Worm (Caenorhabditis elegans) whole organism, L4 larva: ENCODE measurements around the gene C33G3.5.

Experiments
- F49E8.2 ChIP-seq: sonication (generic microtip); optimal IDR thresholded peaks from 2 replicates; lab custom pipeline; 2016; ENCODE audit warnings: missing compliant biosample characterization, mild to moderate bottlenecking, missing genetic modification characterization, borderline replicate concordance
- Y48G9A.11 ChIP-seq: fragments of 200-800 bp; sonication (Bioruptor generic); IDR thresholded peaks from 2 replicates; pipeline ENCODE4 v1.3.6; 2022; ENCODE audit warnings: missing genetic modification reagents, missing genetic modification characterization, missing compliant biosample characterization
- Y5F2A.4 ChIP-seq: fragments of 200-800 bp; sonication (Bioruptor generic); optimal IDR thresholded peaks from 2 replicates; lab custom pipeline; 2018; ENCODE audit warnings: mild to moderate bottlenecking, missing genetic modification characterization, missing compliant biosample characterization
- ZK337.2 ChIP-seq: fragments of 200-800 bp; sonication (Bioruptor generic); IDR thresholded peaks from 2 replicates; pipeline ENCODE4 v1.3.6; 2022; ENCODE audit warnings: missing genetic modification reagents, missing genetic modification characterization, missing compliant biosample characterization
- ZK546.5 ChIP-seq, 2 experiments: sonication (generic microtip); optimal IDR thresholded peaks; 2 replicates each; lab custom pipeline; 2017; ENCODE audit warnings: missing biosample characterization in 2 of 2, missing genetic modification characterization in 2 of 2
- aha-1 ChIP-seq: fragments of 150-350 bp; peaks from one replicate; lab custom pipeline; 2014; ENCODE audit warnings: missing biosample characterization, missing genetic modification characterization
- aly-2 ChIP-seq: sonication (generic microtip); optimal IDR thresholded peaks from 2 replicates; lab custom pipeline; 2018; ENCODE audit warnings: missing biosample characterization, missing genetic modification characterization
- ama-1 ChIP-seq: fragments of 150-350 bp; optimal IDR thresholded peaks from 2 replicates; lab custom pipeline; 2014; ENCODE audit warnings: inconsistent platforms, mixed read lengths
- ceh-20 ChIP-seq: fragments of 200-800 bp; sonication (Bioruptor generic); IDR thresholded peaks from 2 replicates; pipeline ENCODE4 v1.3.6; 2022; ENCODE audit warnings: missing genetic modification reagents, missing genetic modification characterization, missing compliant biosample characterization
- ceh-32 ChIP-seq: sonication (generic microtip); optimal IDR thresholded peaks from 2 replicates; lab custom pipeline; 2016; ENCODE audit warnings: mild to moderate bottlenecking, missing genetic modification characterization, missing compliant biosample characterization; ENCODE audit not compliant: poor library complexity
- ctbp-1 ChIP-seq: fragments of 200-800 bp; sonication (Bioruptor generic); IDR thresholded peaks from 2 replicates; pipeline ENCODE4 v1.3.6; 2022; ENCODE audit warnings: missing genetic modification reagents, missing genetic modification characterization, missing compliant biosample characterization
- daf-12 ChIP-seq: fragments of 150-350 bp; optimal IDR thresholded peaks from 2 replicates; lab custom pipeline; 2014; ENCODE audit warnings: missing biosample characterization, missing genetic modification reagents, missing genetic modification characterization
- daf-16 ChIP-seq, 3 experiments: sonication (generic microtip); optimal IDR thresholded peaks; 2 replicates each; lab custom pipeline; 2016 to 2017; ENCODE audit warnings: missing genetic modification characterization in 3 of 3, missing genetic modification reagents in 3 of 3, mild to moderate bottlenecking in 2 of 3, missing compliant biosample characterization in 2 of 3, missing biosample characterization in 1 of 3, moderate library complexity in 1 of 3
- dmd-6 ChIP-seq: fragments of 200-800 bp; sonication (Bioruptor generic); IDR thresholded peaks from 2 replicates; pipeline ENCODE4 v1.3.6; 2022; ENCODE audit warnings: missing genetic modification reagents, missing genetic modification characterization, missing compliant biosample characterization
- dmd-9 ChIP-seq: fragments of 200-800 bp; sonication (Bioruptor generic); IDR thresholded peaks from 2 replicates; pipeline ENCODE4 v1.3.6; 2022; ENCODE audit warnings: missing genetic modification reagents, missing genetic modification characterization, missing compliant biosample characterization
- dpl-1 ChIP-seq: fragments of 150-350 bp; optimal IDR thresholded peaks from 2 replicates; lab custom pipeline; 2014; ENCODE audit warnings: missing biosample characterization, missing genetic modification reagents, missing genetic modification characterization
- dve-1 ChIP-seq: sonication (generic microtip); optimal IDR thresholded peaks from 2 replicates; lab custom pipeline; 2017; ENCODE audit warnings: antibody characterized with exemption, mild to moderate bottlenecking, missing genetic modification characterization, missing compliant biosample characterization; ENCODE audit not compliant: insufficient read depth
- egl-27 ChIP-seq: sonication (generic microtip); optimal IDR thresholded peaks from 3 replicates; lab custom pipeline; 2017; ENCODE audit warnings: missing biosample characterization, missing genetic modification reagents, missing genetic modification characterization
- fkh-10 ChIP-seq: fragments of 150-350 bp; optimal IDR thresholded peaks from 2 replicates; lab custom pipeline; 2014; ENCODE audit warnings: missing biosample characterization, missing genetic modification reagents, missing genetic modification characterization
- hlh-30 ChIP-seq: sonication (generic microtip); optimal IDR thresholded peaks from 2 replicates; lab custom pipeline; 2017; ENCODE audit warnings: antibody characterized with exemption, mild to moderate bottlenecking, missing genetic modification characterization, missing compliant biosample characterization; ENCODE audit not compliant: insufficient read depth
- lin-15B ChIP-seq: fragments of 150-350 bp; sonication (generic microtip); optimal IDR thresholded peaks from 3 replicates; lab custom pipeline; 2014; ENCODE audit warnings: missing biosample characterization, missing genetic modification characterization
- lsy-2 ChIP-seq, 2 experiments: fragments of 150-350 bp in 1 of 2; sonication (generic microtip) in 1 of 2; optimal IDR thresholded peaks; 2 replicates each; lab custom pipeline; 2014 to 2017; ENCODE audit warnings: missing biosample characterization in 2 of 2, missing genetic modification characterization in 2 of 2
- madf-9 ChIP-seq: fragments of 200-800 bp; sonication (Bioruptor generic); conservative IDR thresholded peaks from 2 replicates; pipeline ENCODE4 v1.3.6; 2022; ENCODE audit warnings: missing genetic modification reagents, missing genetic modification characterization, missing compliant biosample characterization
- mdt-29 ChIP-seq: fragments of 200-800 bp; sonication (Bioruptor generic); IDR thresholded peaks from 2 replicates; pipeline ENCODE4 v1.3.6; 2022; ENCODE audit warnings: missing genetic modification reagents, missing genetic modification characterization, missing compliant biosample characterization
- mep-1 ChIP-seq: fragments of 150-350 bp; sonication (generic microtip); optimal IDR thresholded peaks from 3 replicates; lab custom pipeline; 2014; ENCODE audit warnings: missing biosample characterization, missing genetic modification characterization
- mes-2 ChIP-seq: sonication (generic microtip); optimal IDR thresholded peaks from 2 replicates; lab custom pipeline; 2016; ENCODE audit warnings: missing genotype, mild to moderate bottlenecking, missing genetic modification characterization, missing compliant biosample characterization; ENCODE audit not compliant: poor library complexity, severe bottlenecking
- nhr-10 ChIP-seq: fragments of 150-350 bp; optimal IDR thresholded peaks from 2 replicates; lab custom pipeline; 2014; ENCODE audit warnings: missing biosample characterization, missing genetic modification characterization
- nhr-102 ChIP-seq: sonication (generic microtip); optimal IDR thresholded peaks from 2 replicates; lab custom pipeline; 2016; ENCODE audit warnings: mild to moderate bottlenecking, missing genetic modification characterization, moderate library complexity, missing compliant biosample characterization
- nhr-11 ChIP-seq: fragments of 150-350 bp; optimal IDR thresholded peaks from 2 replicates; lab custom pipeline; 2014; ENCODE audit warnings: missing biosample characterization, missing genetic modification characterization
- nhr-28 ChIP-seq: fragments of 150-350 bp; optimal IDR thresholded peaks from 2 replicates; lab custom pipeline; 2014; ENCODE audit warnings: missing biosample characterization, missing genetic modification characterization
- nhr-48 ChIP-seq: sonication (generic microtip); optimal IDR thresholded peaks from 2 replicates; lab custom pipeline; 2016; ENCODE audit warnings: mild to moderate bottlenecking, missing genetic modification characterization, missing compliant biosample characterization
- nhr-6 ChIP-seq: fragments of 150-350 bp; optimal IDR thresholded peaks from 2 replicates; lab custom pipeline; 2014; ENCODE audit warnings: missing biosample characterization, missing genetic modification characterization
- php-3 ChIP-seq: fragments of 200-800 bp; sonication (Bioruptor generic); IDR thresholded peaks from 2 replicates; pipeline ENCODE4 v1.3.6; 2022; ENCODE audit warnings: missing genetic modification reagents, missing genetic modification characterization, missing compliant biosample characterization
- rbr-2 ChIP-seq: sonication (generic microtip); optimal IDR thresholded peaks from 2 replicates; lab custom pipeline; 2016; ENCODE audit warnings: missing genotype, missing genetic modification characterization, missing compliant biosample characterization
- set-16 ChIP-seq: fragments of 200-800 bp; sonication (Bioruptor generic); IDR thresholded peaks from 2 replicates; pipeline ENCODE4 v1.3.6; 2022; ENCODE audit warnings: missing genetic modification reagents, missing genetic modification characterization, missing compliant biosample characterization
- skn-1 ChIP-seq: fragments of 150-350 bp; optimal IDR thresholded peaks from 2 replicates; lab custom pipeline; 2014; ENCODE audit warnings: missing biosample characterization, missing genetic modification characterization
- unc-130 ChIP-seq: sonication (generic microtip); optimal IDR thresholded peaks from 2 replicates; lab custom pipeline; 2016; ENCODE audit warnings: missing genetic modification reagents, missing genetic modification characterization, missing compliant biosample characterization
- unc-62 ChIP-seq, 3 experiments: fragments of 150-350 bp in 1 of 3; sonication (generic microtip); optimal IDR thresholded peaks in 2 of 3; peaks in 1 of 3; 1 replicate in 1 of 3; 2 replicates in 2 of 3; lab custom pipeline; 2014 to 2017; ENCODE audit warnings: missing biosample characterization in 3 of 3, missing genetic modification characterization in 3 of 3, missing genetic modification reagents in 3 of 3, missing genotype in 1 of 3
- vab-7 ChIP-seq: fragments of 200-800 bp; sonication (Bioruptor generic); IDR thresholded peaks from 2 replicates; pipeline ENCODE4 v1.3.6; 2022; ENCODE audit warnings: missing genetic modification reagents, missing genetic modification characterization, missing compliant biosample characterization
- ztf-11 ChIP-seq: fragments of 150-350 bp; optimal IDR thresholded peaks from 2 replicates; lab custom pipeline; 2014; ENCODE audit warnings: missing biosample characterization, missing genetic modification characterization

Gene C33G3.5

ce11 chrX:14127291-14127922 lies 48.9 kb upstream of the C33G3.5 start, which contains the start of gene F28H6.4 (continued):
- TF ChIP-seq nhr-11 (tag; lab: Kevin White, UChicago) (no peak), aha-1 (no peak)
- TF ChIP-seq, all 104 proteins: peak for 8

DNA sequence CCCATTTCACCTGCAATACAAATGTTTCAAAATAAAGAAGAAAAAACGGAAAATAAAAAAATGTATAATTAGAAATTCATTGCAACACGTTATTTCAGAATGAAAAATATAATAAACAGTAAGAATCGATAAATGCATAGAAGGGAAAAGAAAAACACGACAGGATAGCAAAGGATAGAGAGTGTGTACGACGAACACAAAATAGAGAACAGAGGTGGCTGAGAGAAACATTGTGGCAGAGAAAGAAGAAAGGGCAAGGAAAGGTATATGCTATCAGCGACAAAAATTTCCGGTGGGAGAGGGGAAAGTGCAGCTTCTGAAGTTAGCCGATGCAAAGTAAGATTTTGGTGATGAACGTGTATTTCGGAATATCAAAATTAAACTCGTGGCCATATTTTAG lies 47.4 kb upstream of the C33G3.5 start, which contains the start of gene F28H6.6:
Gene F28H6.6 (minus strand): TSS at position 10 of the 400 bp plus-strand sequence.
- TF ChIP-seq daf-16 (GFP tag; optimal IDR thresholded peaks at IDR 0.05; lab: Kevin White, UChicago) (no peak), daf-16 (tag; optimal IDR thresholded peaks at IDR 0.05; lab: Kevin White, UChicago) (peak; percentile 55), dve-1 (tag; lab: Kevin White, UChicago) (peak; percentile 5), mep-1 (tag; lab: Kevin White, UChicago) (no peak), ama-1 (lab: Kevin White, UChicago) (no peak), mdt-29 (GFP tag; lab: Robert Waterston, UW) (0 out of 2 replicates have a peak, but pooled peaks have one; percentile 21), aha-1 (peak; percentile 65), lin-15B (no peak), nhr-28 (tag; lab: Kevin White, UChicago) (peak; percentile 57), mes-2 (tag; lab: Kevin White, UChicago) (peak; percentile 32)

ce11 chrX:14118762-14119161 lies 40.3 kb upstream of the C33G3.5 start:
- no peak for TF ChIP-seq nhr-48 (tag; lab: Kevin White, UChicago)
- no peak for TF ChIP-seq nhr-102 (tag; lab: Kevin White, UChicago)
- no peak for TF ChIP-seq vab-7 (GFP tag; lab: Robert Waterston, UW)
- TF ChIP-seq aly-2 (tag; lab: Kevin White, UChicago): no peak
- TF ChIP-seq dmd-9 (GFP tag; lab: Robert Waterston, UW): no peak
- TF ChIP-seq nhr-28 (tag; lab: Kevin White, UChicago): no peak
- no peak for TF ChIP-seq nhr-10 (tag; lab: Kevin White, UChicago)
- 0 out of 2 replicates have a peak, but pooled peaks have one; percentile 10 for TF ChIP-seq set-16
- no peak for TF ChIP-seq rbr-2

DNA sequence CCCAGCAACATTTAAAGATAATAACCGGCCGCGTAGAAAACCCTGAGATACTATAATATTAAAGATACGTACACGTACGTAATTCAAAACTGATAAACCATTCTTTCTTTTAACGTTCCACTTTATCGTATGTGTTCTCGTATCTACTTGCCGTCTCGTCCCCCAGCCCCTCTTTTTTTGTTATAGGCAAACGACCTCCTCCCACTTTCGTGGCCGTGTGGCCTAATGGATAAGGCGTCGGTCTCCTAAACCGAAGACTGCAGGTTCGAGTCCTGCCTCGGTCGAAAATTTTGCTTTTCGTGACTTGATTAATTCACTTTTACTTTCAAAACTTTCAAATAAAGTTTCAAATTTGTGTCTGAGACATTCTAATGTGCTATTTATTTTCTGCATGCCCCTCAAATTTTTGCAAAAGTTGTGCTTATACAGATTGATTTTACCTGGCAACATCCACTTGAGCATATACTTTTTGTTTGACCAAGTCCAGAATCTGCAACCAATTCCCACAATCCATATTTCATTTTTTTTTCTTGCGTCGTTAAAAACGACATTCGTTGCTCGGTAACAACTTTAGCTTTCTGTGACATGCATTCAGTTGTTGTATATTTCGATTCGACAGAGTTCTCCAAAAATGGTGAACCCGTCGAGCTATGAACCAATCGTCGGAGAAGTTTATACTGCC lies 37.1 kb upstream of the C33G3.5 start, which contains the start of gene F28H6.7:
Gene F28H6.7 (plus strand): TSS at position 632 of the 682 bp plus-strand sequence.
- peak; percentile 52 for TF ChIP-seq Y5F2A.4
- TF ChIP-seq nhr-6 (tag; lab: Kevin White, UChicago): no peak
- no peak for TF ChIP-seq Y48G9A.11 (GFP tag; lab: Robert Waterston, UW)
- TF ChIP-seq lin-15B: no peak
- no peak for TF ChIP-seq ama-1 (lab: Kevin White, UChicago)
- peak; percentile 48 for TF ChIP-seq hlh-30
- no peak for TF ChIP-seq F49E8.2 (tag; lab: Kevin White, UChicago)
- peak; percentile 43; the same call in 1 of the 2 replicates for TF ChIP-seq dmd-6 (GFP tag; lab: Robert Waterston, UW)
- peak; percentile 58; the same call in 1 of the 2 replicates for TF ChIP-seq php-3
- no peak for TF ChIP-seq ztf-11 (tag; lab: Kevin White, UChicago)
- peak; percentile 16 for TF ChIP-seq unc-130 (GFP tag; lab: Kevin White, UChicago)
- no peak for TF ChIP-seq fkh-10
- TF ChIP-seq ZK337.2 (GFP tag; lab: Robert Waterston, UW): peak; percentile 60
- no peak for TF ChIP-seq egl-27 (tag; lab: Kevin White, UChicago)
- TF ChIP-seq ceh-32 (tag; lab: Kevin White, UChicago): no peak
- TF ChIP-seq daf-16 (GFP tag; optimal IDR thresholded peaks at IDR 0.05; lab: Kevin White, UChicago): peak; percentile 10 to 58
- TF ChIP-seq daf-16 (tag; optimal IDR thresholded peaks at IDR 0.05; lab: Kevin White, UChicago): peak; percentile 42
- TF ChIP-seq dpl-1 (GFP tag; lab: Kevin White, UChicago): peak; percentile 32
- TF ChIP-seq nhr-48 (tag; lab: Kevin White, UChicago): no peak
- no peak for TF ChIP-seq aly-2 (tag; lab: Kevin White, UChicago)
- peak; percentile 61 for TF ChIP-seq rbr-2
- TF ChIP-seq daf-12 (tag; lab: Kevin White, UChicago): no peak
- no peak for TF ChIP-seq unc-62 (GFP tag; optimal IDR thresholded peaks at IDR 0.05 in 1 of 2; lab: Kevin White, UChicago)
- no peak for TF ChIP-seq unc-62 (tag; optimal IDR thresholded peaks at IDR 0.05; lab: Kevin White, UChicago)
- TF ChIP-seq aha-1: no peak
- TF ChIP-seq skn-1 (tag; lab: Kevin White, UChicago): no peak
- TF ChIP-seq lsy-2 (tag; optimal IDR thresholded peaks at IDR 0.05; lab: Kevin White, UChicago): no peak
- peak; percentile 63; the same call in 1 of the 2 replicates for TF ChIP-seq ceh-20 (GFP tag; lab: Robert Waterston, UW)
- no peak for TF ChIP-seq ZK546.5 (tag; optimal IDR thresholded peaks at IDR 0.05; lab: Kevin White, UChicago)
- TF ChIP-seq madf-9 (GFP tag; lab: Robert Waterston, UW): 0 out of 2 replicates have a peak, but pooled peaks have one; percentile 22
- TF ChIP-seq ctbp-1 (GFP tag; lab: Robert Waterston, UW): no peak; the same call in none of the 2 replicates
